Worm (Caenorhabditis elegans) whole organism, young adult: ENCODE measurements around the gene pigq-1.

Experiments used
- F52B5.7 ChIP-seq: sonication (generic microtip); optimal IDR thresholded peaks from 2 replicates; lab custom pipeline; 2016; ENCODE audit warnings: mild to moderate bottlenecking, missing genetic modification characterization, missing compliant biosample characterization
- F55B11.4 ChIP-seq: sonication (generic microtip); optimal IDR thresholded peaks from 2 replicates; lab custom pipeline; 2016; ENCODE audit warnings: missing compliant biosample characterization, missing genetic modification characterization, borderline replicate concordance; ENCODE audit not compliant: insufficient read depth
- bed-1 ChIP-seq: fragments of 200-800 bp; sonication (Bioruptor generic); IDR thresholded peaks from 2 replicates; pipeline ENCODE4 v1.3.6; 2022; ENCODE audit warnings: missing genetic modification reagents, missing genetic modification characterization, missing compliant biosample characterization
- ekl-4 ChIP-seq: fragments of 200-800 bp; sonication (Bioruptor generic); IDR thresholded peaks from 2 replicates; pipeline ENCODE4 v1.3.6; 2022; ENCODE audit warnings: missing genetic modification reagents, missing genetic modification characterization, missing compliant biosample characterization
- lsy-27 ChIP-seq: sonication (generic microtip); optimal IDR thresholded peaks from 2 replicates; lab custom pipeline; 2017; ENCODE audit warnings: missing genetic modification characterization, mild to moderate bottlenecking, missing compliant biosample characterization, antibody characterized with exemption, missing genotype, borderline replicate concordance; ENCODE audit not compliant: insufficient read depth
- mel-28 ChIP-seq: sonication (generic microtip); optimal IDR thresholded peaks from 2 replicates; lab custom pipeline; 2016; ENCODE audit warnings: borderline replicate concordance, mild to moderate bottlenecking, missing genetic modification characterization, missing compliant biosample characterization
- pha-4 ChIP-seq: fragments of 150-350 bp; sonication (generic microtip); optimal IDR thresholded peaks from 2 replicates; lab custom pipeline; 2014; ENCODE audit warnings: missing biosample characterization, missing genetic modification reagents, missing genetic modification characterization
- rec-8 ChIP-seq, 2 experiments: sonication (generic microtip); optimal IDR thresholded peaks; 2 replicates each; lab custom pipeline; 2016; ENCODE audit warnings: mild to moderate bottlenecking in 2 of 2, missing genetic modification characterization in 2 of 2, missing genetic modification reagents in 2 of 2, missing genotype in 2 of 2, missing biosample characterization in 1 of 2, missing compliant biosample characterization in 1 of 2, moderate library complexity in 1 of 2
- snpc-1.1 ChIP-seq: sonication (generic microtip); optimal IDR thresholded peaks from 2 replicates; lab custom pipeline; 2017; ENCODE audit warnings: missing genetic modification characterization, mild to moderate bottlenecking, missing compliant biosample characterization, antibody characterized with exemption, moderate library complexity, missing genotype, missing genetic modification reagents; ENCODE audit not compliant: insufficient read depth

DNA sequence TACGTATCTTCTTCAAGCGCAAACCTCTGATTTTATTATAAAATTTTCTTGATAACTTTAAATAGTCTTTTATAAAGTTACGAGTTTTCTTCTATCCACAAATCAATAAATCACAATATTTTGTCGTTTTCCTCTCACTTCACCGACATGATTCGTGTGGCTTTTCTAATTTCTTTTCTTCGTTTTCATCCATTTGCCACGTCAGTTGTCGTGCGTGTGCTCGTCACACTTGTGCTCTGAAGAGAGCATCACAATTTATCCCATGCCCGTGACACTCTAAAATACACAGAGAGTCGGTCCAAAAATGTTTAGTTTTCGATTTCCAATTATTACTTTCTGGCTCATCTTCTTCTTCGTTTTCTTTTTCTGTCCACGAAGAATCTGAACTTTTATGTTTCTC lies 35.1 kb downstream of the pigq-1 start:
- no peak for TF ChIP-seq mel-28 (tag; lab: Kevin White, UChicago)
- no peak for TF ChIP-seq ekl-4 (GFP tag; lab: Robert Waterston, UW)
- TF ChIP-seq snpc-1.1 (tag; lab: Kevin White, UChicago), result no peak
- no peak for TF ChIP-seq rec-8 (tag; optimal IDR thresholded peaks at IDR 0.05; lab: Kevin White, UChicago)
- no peak for TF ChIP-seq bed-1 (GFP tag; lab: Robert Waterston, UW)
- no peak for TF ChIP-seq pha-4 (tag; lab: Kevin White, UChicago)
- no peak for TF ChIP-seq F52B5.7
- no peak for TF ChIP-seq F55B11.4
- TF ChIP-seq lsy-27 (tag; lab: Kevin White, UChicago), result no peak
